Worm (Caenorhabditis elegans): ENCODE data around the gene Y48E1B.3.

DNA sequence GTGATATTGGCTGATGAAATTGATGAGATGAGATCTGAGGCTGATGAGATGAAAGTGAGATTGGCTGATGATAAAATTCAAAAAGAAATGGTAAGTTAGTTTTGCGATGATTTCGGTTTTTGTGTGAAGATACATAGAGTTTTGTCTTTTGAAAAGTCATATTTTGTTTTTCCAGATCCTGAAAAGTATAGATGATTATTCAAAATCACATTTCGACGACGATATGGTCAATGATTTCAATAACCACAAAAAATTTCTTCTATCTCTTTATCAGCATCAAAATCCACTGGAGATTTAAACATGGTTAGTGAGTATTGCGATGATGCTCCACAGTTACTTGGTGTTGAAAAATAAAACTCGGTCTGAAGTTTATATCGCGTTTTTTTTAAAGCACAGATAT is 33.1 kb upstream of the Y48E1B.3 start, which contains the start of gene csp-1:
- TF ChIP-seq tbx-8 (GFP tag; optimal IDR thresholded peaks at IDR 0.05) (no peak), ces-1 (GFP tag; optimal IDR thresholded peaks at IDR 0.05) (no peak), snpc-4 (tag; optimal IDR thresholded peaks at IDR 0.05) (no peak), unc-62 (GFP tag; optimal IDR thresholded peaks at IDR 0.05) (no peak), unc-39 (tag; optimal IDR thresholded peaks at IDR 0.05) (no peak), ztf-11 (tag; optimal IDR thresholded peaks at IDR 0.05) (no peak), sptf-1 (tag; optimal IDR thresholded peaks at IDR 0.05) (no peak), lin-13 (tag; optimal IDR thresholded peaks at IDR 0.05) (no peak)

Measured in whole organism, mixed stage, embryonic.